Fruit fly (Drosophila melanogaster) whole organism, pupa: ENCODE results near the gene CG42685.

Source experiments
- CG8301 ChIP-seq: fragments of 200-800 bp; sonication (Bioruptor generic); optimal IDR thresholded peaks from 2 replicates; lab custom pipeline; 2018; ENCODE audit warnings: missing biosample characterization, mild to moderate bottlenecking, missing genetic modification characterization
- rn ChIP-seq: fragments of 200-800 bp; sonication (Bioruptor generic); IDR thresholded peaks from 2 replicates; pipeline ENCODE4 v1.3.6; 2022; ENCODE audit warnings: missing biosample characterization, missing genetic modification characterization

DNA sequence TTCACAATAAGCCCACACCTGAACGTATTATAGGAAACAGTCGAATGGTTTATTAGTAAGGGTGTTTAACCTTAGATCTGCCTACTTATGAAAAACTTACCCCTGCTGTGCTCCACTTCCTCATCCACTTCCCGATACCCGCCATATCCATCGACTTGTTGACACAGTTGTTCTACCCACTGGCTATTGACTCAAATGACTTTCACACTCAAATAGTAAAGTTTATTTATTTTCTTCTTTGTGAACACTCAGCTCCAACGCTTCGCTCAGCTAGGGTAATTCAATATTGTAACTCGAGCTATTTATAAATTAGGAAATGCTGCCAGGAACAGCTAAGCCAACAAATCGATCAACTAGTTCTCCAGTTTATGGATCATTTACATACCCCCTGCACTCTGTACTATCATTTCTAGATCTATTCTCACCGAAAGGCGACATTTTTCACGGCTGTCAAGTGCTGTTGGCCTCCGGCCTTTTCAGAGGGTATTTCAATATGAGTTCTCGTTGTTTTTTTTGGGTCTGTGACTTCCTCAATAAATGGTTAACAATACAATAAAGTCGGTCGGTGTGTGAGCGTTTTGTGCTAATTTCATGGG is 44.2 kb downstream of the CG42685 start:
- TF ChIP-seq CG8301 (tag; lab: Kevin White, UChicago) (no peak), rn (no peak)
